Worm (Caenorhabditis elegans): ENCODE measurements around the gene Y38H8A.2.
A peak's percentile ranks its signal among the peaks of the same experiment; 100 is the strongest.

Y38H8A.2 gene

DNA sequence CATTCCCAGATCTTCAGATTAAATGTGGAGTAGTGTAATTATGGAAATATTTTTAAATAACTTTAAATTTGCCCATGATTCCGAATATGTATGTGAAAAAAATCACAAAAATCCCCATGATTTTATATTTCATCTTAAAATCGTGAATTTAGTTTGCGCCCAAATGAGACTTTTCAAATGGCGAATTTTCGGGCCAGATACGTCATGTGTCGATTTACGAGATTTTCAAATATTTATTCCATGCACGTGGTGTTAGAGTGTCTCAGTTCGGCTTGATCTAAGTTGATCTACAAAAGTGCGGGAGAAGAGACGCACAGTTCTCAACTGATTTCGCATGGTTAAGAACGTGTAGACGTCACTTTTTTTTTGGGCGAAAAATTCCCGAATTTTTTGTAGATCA is 8.2 kb downstream of the Y38H8A.2 start, which contains the start of gene Y38H8A.1:
Y38H8A.1 (plus strand) TSS at position 301 of the 400 bp plus-strand sequence.
- TF ChIP-seq hlh-30 (tag; optimal IDR thresholded peaks at IDR 0.05; ENCODE audit: insufficient read depth) = no peak
- no peak for TF ChIP-seq T23F11.4 (GFP tag; optimal IDR thresholded peaks at IDR 0.05)
- TF ChIP-seq ets-4 (tag; optimal IDR thresholded peaks at IDR 0.05) = no peak
- TF ChIP-seq ahr-1 (tag; optimal IDR thresholded peaks at IDR 0.05) = no peak
- TF ChIP-seq ama-1 (optimal IDR thresholded peaks at IDR 0.05) = no peak
- no peak for TF ChIP-seq nfya-1 (tag; optimal IDR thresholded peaks at IDR 0.05)
- no peak for TF ChIP-seq sox-4 (tag; optimal IDR thresholded peaks at IDR 0.05)

DNA sequence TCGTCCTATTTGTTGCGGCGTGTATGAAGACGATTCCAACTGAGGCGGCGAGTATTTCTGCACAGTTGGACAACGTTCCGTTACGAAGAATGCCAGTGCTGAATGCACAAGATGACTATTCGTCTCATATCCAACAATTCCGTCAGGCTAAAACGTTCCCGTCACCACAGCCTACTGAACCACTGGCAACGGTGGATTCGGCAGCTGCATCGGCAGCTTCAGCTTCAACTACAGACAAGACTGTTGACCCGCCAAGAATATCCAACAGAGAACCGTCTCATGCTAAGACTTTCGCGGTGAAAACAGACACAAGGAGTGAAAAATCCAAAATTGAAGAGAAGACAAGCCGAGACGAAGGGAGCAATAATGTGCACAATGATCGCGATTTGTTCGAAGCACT is 9.4 kb downstream of the Y38H8A.2 start:
- TF ChIP-seq pat-9 (tag; optimal IDR thresholded peaks at IDR 0.05) (no peak), nhr-232 (tag; optimal IDR thresholded peaks at IDR 0.05) (no peak), ceh-19 (GFP tag; optimal IDR thresholded peaks at IDR 0.05) (no peak), C08G9.2 (tag; optimal IDR thresholded peaks at IDR 0.05) (no peak), hlh-30 (tag; optimal IDR thresholded peaks at IDR 0.05; ENCODE audit: insufficient read depth) (no peak), hlh-15 (tag; optimal IDR thresholded peaks at IDR 0.05) (no peak), F13H6.1 (tag; optimal IDR thresholded peaks at IDR 0.05) (no peak), ceh-14 (tag; optimal IDR thresholded peaks at IDR 0.05) (no peak)

ce11 chrIV:13487019-13487418 is 12.8 kb downstream of the Y38H8A.2 start:
- TF ChIP-seq ceh-14 (tag; optimal IDR thresholded peaks at IDR 0.05) (peak; percentile 38), ceh-2 (tag; optimal IDR thresholded peaks at IDR 0.05) (peak; percentile 60), ceh-18 (tag; optimal IDR thresholded peaks at IDR 0.05) (no peak), lim-6 (tag; optimal IDR thresholded peaks at IDR 0.05) (peak; percentile 46), ahr-1 (tag; optimal IDR thresholded peaks at IDR 0.05) (no peak), ets-4 (tag; optimal IDR thresholded peaks at IDR 0.05) (peak; percentile 79), F13H6.1 (tag; optimal IDR thresholded peaks at IDR 0.05) (peak; percentile 52), ceh-31 (tag; optimal IDR thresholded peaks at IDR 0.05) (peak; percentile 88), pag-3 (tag; optimal IDR thresholded peaks at IDR 0.05; ENCODE audit: borderline replicate concordance) (no peak), zip-5 (tag; optimal IDR thresholded peaks at IDR 0.05) (peak; percentile 80), eyg-1 (tag; optimal IDR thresholded peaks at IDR 0.05) (no peak), C08G9.2 (tag; optimal IDR thresholded peaks at IDR 0.05) (peak; percentile 81), tbx-2 (tag; optimal IDR thresholded peaks at IDR 0.05) (peak; percentile 91), tbx-7 (tag; optimal IDR thresholded peaks at IDR 0.05) (peak; percentile 62), elt-2 (tag; optimal IDR thresholded peaks at IDR 0.05) (peak; percentile 50), ref-2 (tag; optimal IDR thresholded peaks at IDR 0.05) (peak; percentile 31), unc-86 (tag; optimal IDR thresholded peaks at IDR 0.05) (peak; percentile 28), ztf-16 (tag; optimal IDR thresholded peaks at IDR 0.05) (no peak), rnt-1 (tag; optimal IDR thresholded peaks at IDR 0.05) (peak; percentile 54), pat-9 (tag; optimal IDR thresholded peaks at IDR 0.05) (no peak), che-1 (tag; optimal IDR thresholded peaks at IDR 0.05) (no peak), fax-1 (tag; optimal IDR thresholded peaks at IDR 0.05) (peak; percentile 90), hlh-8 (tag; optimal IDR thresholded peaks at IDR 0.05) (peak; percentile 7)

DNA sequence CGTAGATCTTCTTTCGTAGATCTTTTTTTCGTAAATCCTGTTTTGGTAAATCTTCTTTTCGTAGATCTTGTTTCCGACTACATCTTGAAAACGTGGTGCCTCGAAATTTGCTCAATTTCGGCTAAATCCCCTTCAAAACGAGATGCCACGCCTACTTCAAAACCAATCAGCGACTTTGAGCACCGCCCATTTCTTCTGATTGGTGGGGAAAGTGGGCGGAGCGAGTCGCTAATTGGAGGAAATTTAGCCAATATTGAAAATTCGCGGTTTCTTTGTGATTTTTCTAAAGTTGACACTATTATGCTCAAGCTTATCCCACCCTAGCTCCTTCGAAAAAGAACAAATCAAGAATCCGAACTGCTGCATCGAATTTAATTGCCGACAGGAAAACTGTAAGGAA is 13.4 kb downstream of the Y38H8A.2 start:
- TF ChIP-seq nhr-232 (tag; optimal IDR thresholded peaks at IDR 0.05) = no peak
- TF ChIP-seq nfya-1 (tag; optimal IDR thresholded peaks at IDR 0.05) = peak; percentile 83

DNA sequence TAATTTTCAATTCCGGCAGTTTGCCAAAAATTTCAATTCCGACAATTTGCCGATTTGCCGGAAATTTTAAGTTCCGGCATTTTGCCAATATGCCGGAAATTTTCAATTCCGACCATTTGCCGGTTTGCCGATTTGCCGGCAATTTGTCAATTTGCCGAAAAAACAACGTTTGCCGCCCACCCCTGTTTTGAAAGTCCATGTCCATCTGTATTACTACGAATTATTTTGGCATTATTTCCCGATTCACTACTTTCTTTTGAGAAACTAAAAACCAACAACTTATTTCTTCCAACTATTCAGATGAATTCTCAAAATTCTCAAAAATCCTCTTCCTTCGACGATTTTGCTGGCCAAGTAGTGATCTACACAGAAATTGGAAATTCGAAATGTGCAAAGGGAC is 18.0 kb downstream of the Y38H8A.2 start, which contains the start of gene Y45F10A.7:
Y45F10A.7 (plus strand) TSS at position 301 of the 400 bp plus-strand sequence.
- TF ChIP-seq syd-9 (tag; optimal IDR thresholded peaks at IDR 0.05) (no peak), ceh-14 (tag; optimal IDR thresholded peaks at IDR 0.05) (no peak), ceh-2 (tag; optimal IDR thresholded peaks at IDR 0.05) (no peak), pax-1 (tag; optimal IDR thresholded peaks at IDR 0.05) (no peak), tbx-7 (tag; optimal IDR thresholded peaks at IDR 0.05) (no peak), fax-1 (tag; optimal IDR thresholded peaks at IDR 0.05) (no peak), unc-42 (tag; optimal IDR thresholded peaks at IDR 0.05) (no peak), fkh-6 (tag; optimal IDR thresholded peaks at IDR 0.05) (no peak), pag-3 (tag; optimal IDR thresholded peaks at IDR 0.05; ENCODE audit: borderline replicate concordance) (no peak), ceh-19 (GFP tag; optimal IDR thresholded peaks at IDR 0.05) (no peak), elt-2 (tag; optimal IDR thresholded peaks at IDR 0.05) (no peak), nhr-11 (tag; optimal IDR thresholded peaks at IDR 0.05) (no peak), hlh-13 (GFP tag; optimal IDR thresholded peaks at IDR 0.05) (no peak), dve-1 (tag; optimal IDR thresholded peaks at IDR 0.05) (no peak), hlh-8 (tag; optimal IDR thresholded peaks at IDR 0.05) (no peak), npax-4 (tag; optimal IDR thresholded peaks at IDR 0.05) (no peak)
